Fruit fly (Drosophila melanogaster) Kc167 (cell line): ENCODE results near the gene cindr.

Source experiments
- Myc ChIP-seq: fragments of >200 bp; optimal IDR thresholded peaks from 2 replicates; lab custom pipeline; 2017; ENCODE audit warnings: missing external identifiers
- Sin3A ChIP-seq: fragments of >200 bp; optimal IDR thresholded peaks from 2 replicates; lab custom pipeline; 2018; ENCODE audit warnings: missing external identifiers
- psq ChIP-seq: fragments of >200 bp; optimal IDR thresholded peaks from 2 replicates; lab custom pipeline; 2017; ENCODE audit warnings: missing external identifiers

- TF ChIP-seq Sin3A (lab: Kevin White, UChicago), result no peak
- TF ChIP-seq psq (lab: Kevin White, UChicago), result no peak
- no peak for TF ChIP-seq Myc (lab: Kevin White, UChicago)
Measured at dm6 chr3R:30797323-30797911, 11.0 kb upstream of the cindr start.
